Worm (Caenorhabditis elegans): Measurements from ENCODE around the gene cnc-7.

ce11 chrV:20366839-20367238 lies 27.0 kb upstream of the cnc-7 start, which contains the start of gene K02E2.8:
- TF ChIP-seq him-1 (tag; optimal IDR thresholded peaks at IDR 0.05) (no peak), W03F9.2 (tag; optimal IDR thresholded peaks at IDR 0.05) (no peak)
